Worm (Caenorhabditis elegans) whole organism, L2 larva: Measurements from ENCODE around the gene spe-45.

Experiments used
- ama-1 ChIP-seq: fragments of 150-350 bp; optimal IDR thresholded peaks from 2 replicates; lab custom pipeline; 2018; ENCODE audit warnings: inconsistent platforms
- elt-3 ChIP-seq: sonication (generic microtip); optimal IDR thresholded peaks from 2 replicates; lab custom pipeline; 2017; ENCODE audit warnings: missing biosample characterization, missing genetic modification characterization
- lin-11 ChIP-seq: fragments of 150-350 bp; sonication (generic microtip); optimal IDR thresholded peaks from 2 replicates; lab custom pipeline; 2014; ENCODE audit warnings: missing biosample characterization, missing genetic modification characterization, inconsistent platforms, mixed read lengths
- nhr-21 ChIP-seq: fragments of 150-350 bp; optimal IDR thresholded peaks from 2 replicates; lab custom pipeline; 2014; ENCODE audit warnings: missing biosample characterization, missing genetic modification characterization
- skn-1 ChIP-seq: sonication (generic microtip); optimal IDR thresholded peaks from 2 replicates; lab custom pipeline; 2017; ENCODE audit warnings: missing biosample characterization, missing genetic modification characterization
- ztf-11 ChIP-seq: sonication (generic microtip); optimal IDR thresholded peaks from 2 replicates; lab custom pipeline; 2017; ENCODE audit warnings: missing biosample characterization, missing genetic modification characterization

DNA sequence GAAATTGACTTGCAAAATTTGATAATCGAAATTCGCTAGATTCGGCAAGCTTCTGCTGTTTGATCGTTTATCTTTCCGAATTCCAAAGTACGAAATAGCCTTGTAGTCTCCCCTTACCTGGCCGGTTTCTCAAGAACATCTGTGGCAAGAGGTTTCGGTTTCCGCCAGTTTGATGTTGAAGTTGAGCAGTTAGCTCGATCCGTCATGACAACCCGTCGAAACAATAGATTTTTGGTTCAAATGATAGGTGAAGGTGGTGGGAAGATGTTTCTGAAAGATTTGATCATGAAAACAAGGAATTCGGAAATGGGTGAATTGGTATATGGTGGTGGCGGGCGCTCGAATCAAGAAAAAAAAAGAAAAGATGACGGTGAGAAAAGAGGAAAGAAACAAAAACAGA, 8.5 kb upstream of the spe-45 start, which contains the start of gene acs-20:
- TF ChIP-seq ztf-11 (tag; lab: Kevin White, UChicago) (no peak), elt-3 (tag; lab: Kevin White, UChicago) (no peak), nhr-21 (tag; lab: Kevin White, UChicago) (no peak), ama-1 (lab: Kevin White, UChicago) (no peak), skn-1 (tag; lab: Kevin White, UChicago) (no peak), lin-11 (no peak)
